Worm (Caenorhabditis elegans) whole organism, L4/young adult: ENCODE data around the gene fbxb-29.
"Not testable (repeated sequence)": the region's sequence is repeated elsewhere in the genome, so short reads cannot be mapped to it uniquely, and the experiment has no call there.

Source experiments
- dao-5 ChIP-seq: sonication (generic microtip); optimal IDR thresholded peaks from 2 replicates; lab custom pipeline; 2016; ENCODE audit warnings: missing genotype, missing genetic modification characterization, moderate library complexity, missing compliant biosample characterization
- him-1 ChIP-seq: sonication (generic microtip); optimal IDR thresholded peaks from 2 replicates; lab custom pipeline; 2016; ENCODE audit warnings: missing genotype, missing genetic modification reagents, missing genetic modification characterization, missing compliant biosample characterization

ce11 chrII:1043932-1044331, 44.5 kb upstream of the fbxb-29 start, which contains the start of gene fbxb-45:
- not testable (repeated sequence) for TF ChIP-seq him-1 (tag; lab: Kevin White, UChicago); dao-5
